Worm (Caenorhabditis elegans): ENCODE results near the gene fbxa-220.

- TF ChIP-seq ets-4 (GFP tag; optimal IDR thresholded peaks at IDR 0.05) (no peak), tbp1 (GFP tag; optimal IDR thresholded peaks at IDR 0.05) (no peak), let-526 (GFP tag; IDR thresholded peaks at IDR 0.05) (no peak), D2030.7 (GFP tag; IDR thresholded peaks at IDR 0.05) (no peak), snpc-3.4 (tag; optimal IDR thresholded peaks at IDR 0.05) (no peak), dox-1 (GFP tag; IDR thresholded peaks at IDR 0.05) (no peak), ztf-18 (tag; optimal IDR thresholded peaks at IDR 0.05) (no peak), attf-6 (GFP tag; IDR thresholded peaks at IDR 0.05) (no peak), dpff-1 (tag; optimal IDR thresholded peaks at IDR 0.05) (no peak), rec-8 (tag; optimal IDR thresholded peaks at IDR 0.05) (no peak), nfya-2 (GFP tag; IDR thresholded peaks at IDR 0.05) (no peak), sea-2 (GFP tag; IDR thresholded peaks at IDR 0.05) (no peak), bed-1 (GFP tag; IDR thresholded peaks at IDR 0.05) (no peak)
Measured at ce11 chrIII:11444796-11445386, 39.1 kb downstream of the fbxa-220 start.
